Worm (Caenorhabditis elegans): ENCODE measurements around the gene srh-290.

Gene srh-290

ce11 chrV:17824610-17825009 is 34.3 kb downstream of the srh-290 start, which contains the start of gene srh-301:
TSS of gene srh-301 (plus strand) at chrV:17824910.
- TF ChIP-seq Y55F3AM.14 (GFP tag; optimal IDR thresholded peaks at IDR 0.05): no peak
- no peak for TF ChIP-seq nhr-21 (tag; optimal IDR thresholded peaks at IDR 0.05)
- TF ChIP-seq lin-11 (tag; optimal IDR thresholded peaks at IDR 0.05): no peak
- no peak for TF ChIP-seq ztf-1 (GFP tag; conservative IDR thresholded peaks at IDR 0.05)

- TF ChIP-seq egl-27 (tag; optimal IDR thresholded peaks at IDR 0.05) (no peak), nhr-12 (tag; optimal IDR thresholded peaks at IDR 0.05) (no peak), nhr-77 (tag; optimal IDR thresholded peaks at IDR 0.05) (no peak), mab-5 (tag; optimal IDR thresholded peaks at IDR 0.05) (no peak), nhr-11 (tag; optimal IDR thresholded peaks at IDR 0.05) (no peak), F13H6.1 (tag; optimal IDR thresholded peaks at IDR 0.05) (no peak), fos-1 (tag; optimal IDR thresholded peaks at IDR 0.05) (no peak), Y55F3AM.14 (GFP tag; optimal IDR thresholded peaks at IDR 0.05) (no peak), C34F6.9 (tag; optimal IDR thresholded peaks at IDR 0.05) (no peak), nhr-23 (tag; optimal IDR thresholded peaks at IDR 0.05) (no peak)
These were observed 38.0 kb downstream of the srh-290 start, which contains the start of gene srh-304 for ce11 chrV:17828310-17828709. TSS of gene srh-304 (plus strand) at chrV:17828610.

- no peak for TF ChIP-seq nhr-12 (tag; optimal IDR thresholded peaks at IDR 0.05)
These were observed 41.1 kb downstream of the srh-290 start, which contains the start of gene srh-303 for ce11 chrV:17831350-17831749. TSS of gene srh-303 (plus strand) at chrV:17831650.

Measured in whole organism, L2 larva.